Worm (Caenorhabditis elegans): Measurements from ENCODE around the gene ser-1.
A peak's percentile ranks its signal among the peaks of the same experiment; 100 is the strongest.

The ser-1 gene

DNA sequence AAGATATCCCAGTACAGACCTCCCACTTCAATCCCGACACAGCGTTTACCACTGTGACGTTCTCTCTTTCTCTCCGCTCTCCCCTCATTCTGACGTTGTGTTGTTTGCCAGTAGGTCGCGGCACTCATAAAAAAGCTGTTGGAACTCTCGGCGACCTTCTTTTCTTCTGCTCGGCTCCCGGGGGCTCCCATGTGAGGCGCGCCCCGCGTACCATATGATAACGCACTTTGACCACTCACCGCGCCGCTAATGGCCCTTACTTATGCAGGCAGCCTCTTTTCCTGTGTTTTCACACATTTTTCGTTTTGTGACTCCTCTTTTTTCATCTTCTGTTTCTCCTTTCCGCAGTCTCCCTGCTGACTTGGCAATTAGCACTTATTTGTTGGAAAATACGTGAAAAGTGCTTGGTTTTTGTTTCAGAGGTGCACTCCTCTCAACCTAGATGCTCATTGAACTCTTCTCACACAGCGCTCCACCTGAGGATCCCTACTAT, at the start of gene ser-1:
ser-1 (plus strand) TSS at position 443 of the 493 bp plus-strand sequence.
- peak; percentile 6 for TF ChIP-seq lin-14 (GFP tag; optimal IDR thresholded peaks at IDR 0.05)
- TF ChIP-seq irx-1 (tag; optimal IDR thresholded peaks at IDR 0.05): no peak

DNA sequence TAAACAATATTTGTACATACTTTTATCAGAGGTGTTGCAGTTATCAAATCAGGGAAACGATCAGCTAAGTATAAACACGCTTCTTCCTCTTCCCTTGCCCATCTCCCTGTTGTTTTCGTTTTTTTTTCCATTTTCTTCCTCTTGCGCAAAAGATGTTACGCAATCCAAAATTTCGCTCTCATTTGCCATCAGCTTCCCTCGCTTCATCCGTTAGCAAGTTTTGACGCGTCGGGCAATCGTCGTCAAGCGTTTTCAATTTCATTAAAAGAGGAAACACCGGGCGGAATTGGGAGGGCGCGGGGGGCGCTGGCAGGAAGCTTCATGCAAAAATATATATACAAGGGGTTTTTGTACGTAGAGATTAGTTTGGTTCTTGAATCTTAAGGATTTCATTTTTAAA, 49.6 kb upstream of the ser-1 start:
- TF ChIP-seq hlh-4 (tag; optimal IDR thresholded peaks at IDR 0.05): no peak
- TF ChIP-seq nhr-28 (tag; optimal IDR thresholded peaks at IDR 0.05): no peak
- TF ChIP-seq grh-1 (GFP tag; IDR thresholded peaks at IDR 0.05): no peak
- TF ChIP-seq fkh-8 (tag; optimal IDR thresholded peaks at IDR 0.05): no peak
- no peak for TF ChIP-seq snpc-4 (tag; optimal IDR thresholded peaks at IDR 0.05)
- TF ChIP-seq efl-3 (GFP tag; optimal IDR thresholded peaks at IDR 0.05): no peak
- no peak for TF ChIP-seq nhr-11 (tag; optimal IDR thresholded peaks at IDR 0.05)
- peak; percentile 95 for TF ChIP-seq blmp-1 (tag; optimal IDR thresholded peaks at IDR 0.05)
- no peak for TF ChIP-seq efl-1 (optimal IDR thresholded peaks at IDR 0.05)
- no peak for TF ChIP-seq efl-1 (GFP tag; optimal IDR thresholded peaks at IDR 0.05 in 1 of 2)

DNA sequence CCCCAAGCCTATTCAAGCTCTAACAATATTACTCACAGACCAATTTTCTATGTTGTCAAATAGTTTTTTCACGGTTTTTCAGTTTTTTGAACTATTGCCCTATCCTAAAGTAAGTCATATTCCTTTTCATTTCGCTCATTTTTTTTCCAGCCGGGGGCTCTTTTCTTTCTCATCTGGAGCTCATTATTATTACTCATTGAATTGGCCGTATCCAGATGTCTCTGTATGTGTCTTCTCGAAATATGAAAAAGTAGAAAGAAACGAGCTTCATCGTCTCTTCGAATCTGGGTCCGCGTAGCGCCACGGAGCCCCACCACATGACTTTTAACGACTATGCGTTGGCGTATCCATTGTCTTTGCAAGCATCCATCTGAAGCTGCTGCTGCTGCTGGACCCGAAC, 49.1 kb upstream of the ser-1 start:
- TF ChIP-seq ceh-63 (GFP tag; optimal IDR thresholded peaks at IDR 0.05) (no peak), fkh-4 (tag; optimal IDR thresholded peaks at IDR 0.05; ENCODE audit: borderline replicate concordance) (peak; percentile 91), mef-2 (tag; optimal IDR thresholded peaks at IDR 0.05) (no peak), fkh-10 (GFP tag; optimal IDR thresholded peaks at IDR 0.05) (no peak), nhr-76 (tag; optimal IDR thresholded peaks at IDR 0.05) (no peak), dsc-1 (tag; optimal IDR thresholded peaks at IDR 0.05) (peak; percentile 98), pag-3 (tag; optimal IDR thresholded peaks at IDR 0.05; ENCODE audit: borderline replicate concordance, insufficient read depth) (no peak), pqm-1 (tag; optimal IDR thresholded peaks at IDR 0.05) (no peak), lir-3 (tag; optimal IDR thresholded peaks at IDR 0.05; ENCODE audit: poor library complexity) (no peak), Y116A8C.19 (tag; optimal IDR thresholded peaks at IDR 0.05; ENCODE audit: borderline replicate concordance) (no peak), unc-30 (tag; optimal IDR thresholded peaks at IDR 0.05) (no peak)

- no peak for TF ChIP-seq tlp-1 (tag; optimal IDR thresholded peaks at IDR 0.05)
- no peak for TF ChIP-seq fkh-8 (tag; optimal IDR thresholded peaks at IDR 0.05)
- TF ChIP-seq nhr-20 (tag; optimal IDR thresholded peaks at IDR 0.05): no peak
- peak; percentile 81 for TF ChIP-seq dsc-1 (tag; optimal IDR thresholded peaks at IDR 0.05)
- TF ChIP-seq zip-4 (GFP tag; optimal IDR thresholded peaks at IDR 0.05): no peak
- peak; percentile 74 for TF ChIP-seq fkh-4 (tag; optimal IDR thresholded peaks at IDR 0.05; ENCODE audit: borderline replicate concordance)
- no peak for TF ChIP-seq Y116A8C.19 (tag; optimal IDR thresholded peaks at IDR 0.05; ENCODE audit: borderline replicate concordance)
Observed at ce11 chrX:16532513-16532912, 47.0 kb upstream of the ser-1 start.

- TF ChIP-seq blmp-1 (tag; optimal IDR thresholded peaks at IDR 0.05) (peak; percentile 87), aha-1 (tag; optimal IDR thresholded peaks at IDR 0.05) (no peak), fkh-8 (tag; optimal IDR thresholded peaks at IDR 0.05) (no peak), lin-15B (tag; optimal IDR thresholded peaks at IDR 0.05) (no peak)
Observed at ce11 chrX:16533860-16534259, 45.7 kb upstream of the ser-1 start.

- TF ChIP-seq pax-3 (tag; optimal IDR thresholded peaks at IDR 0.05) (no peak), fkh-10 (GFP tag; optimal IDR thresholded peaks at IDR 0.05) (no peak), lin-39 (tag; optimal IDR thresholded peaks at IDR 0.05) (peak; percentile 28), lin-14 (GFP tag; optimal IDR thresholded peaks at IDR 0.05) (peak; percentile 74), unc-30 (tag; optimal IDR thresholded peaks at IDR 0.05) (no peak), C04F5.9 (tag; optimal IDR thresholded peaks at IDR 0.05) (no peak), xbp-1 (tag; optimal IDR thresholded peaks at IDR 0.05) (peak; percentile 2), nhr-20 (tag; optimal IDR thresholded peaks at IDR 0.05) (peak; percentile 30), blmp-1 (tag; optimal IDR thresholded peaks at IDR 0.05) (no peak), nhr-84 (tag; optimal IDR thresholded peaks at IDR 0.05) (no peak), F16B12.6 (tag; optimal IDR thresholded peaks at IDR 0.05) (no peak), snu-23 (GFP tag; optimal IDR thresholded peaks at IDR 0.05) (peak; percentile 51), aha-1 (tag; optimal IDR thresholded peaks at IDR 0.05) (no peak), lsy-2 (tag; optimal IDR thresholded peaks at IDR 0.05) (peak; percentile 44 to 65), rnt-1 (tag; optimal IDR thresholded peaks at IDR 0.05) (peak; percentile 77), lin-35 (GFP tag; optimal IDR thresholded peaks at IDR 0.05) (no peak), C34B4.2 (tag; optimal IDR thresholded peaks at IDR 0.05) (no peak), efl-3 (GFP tag; optimal IDR thresholded peaks at IDR 0.05) (no peak), ceh-90 (tag; optimal IDR thresholded peaks at IDR 0.05) (no peak), hpl-2 (GFP tag; optimal IDR thresholded peaks at IDR 0.05) (no peak), C16A3.4 (tag; optimal IDR thresholded peaks at IDR 0.05) (no peak), nhr-47 (tag; optimal IDR thresholded peaks at IDR 0.05) (peak; percentile 13)
Observed at ce11 chrX:16534564-16534963, 45.0 kb upstream of the ser-1 start.
